Fruit fly (Drosophila melanogaster): ENCODE results near the gene CG32277.

CG32277 gene

dm6 chr3L:3251659-3252490 lies 46.6 kb upstream of the CG32277 start (continued):
- TF ChIP-seq CG9797 (GFP tag; optimal IDR thresholded peaks at IDR 0.05) (no peak), bsh (GFP tag; optimal IDR thresholded peaks at IDR 0.05) (peak in 1 of 2 experiments; percentile 2), lbe (GFP tag; optimal IDR thresholded peaks at IDR 0.05) (peak; percentile 60), Mes4 (GFP tag; optimal IDR thresholded peaks at IDR 0.05) (no peak), vnd (GFP tag; IDR thresholded peaks at IDR 0.05; ENCODE audit: partially characterized antibody) (no peak), CG4360 (GFP tag; IDR thresholded peaks at IDR 0.05) (no peak), gfzf (GFP tag; optimal IDR thresholded peaks at IDR 0.05) (no peak), CTCF (GFP tag; optimal IDR thresholded peaks at IDR 0.05) (peak; percentile 66), B-H2 (GFP tag; optimal IDR thresholded peaks at IDR 0.05) (no peak), hbn (GFP tag; IDR thresholded peaks at IDR 0.05; ENCODE audit: partially characterized antibody) (no peak), Eip74EF (GFP tag; optimal IDR thresholded peaks at IDR 0.05) (no peak), hb (GFP tag; IDR thresholded peaks at IDR 0.05; ENCODE audit: partially characterized antibody) (no peak), CG2875 (GFP tag; optimal IDR thresholded peaks at IDR 0.05) (no peak), Doc3 (GFP tag; IDR thresholded peaks at IDR 0.05; ENCODE audit: partially characterized antibody) (no peak), CG9609 (GFP tag; optimal IDR thresholded peaks at IDR 0.05) (no peak), CG30431 (GFP tag; optimal IDR thresholded peaks at IDR 0.05) (no peak), CG17612 (GFP tag; IDR thresholded peaks at IDR 0.05) (no peak), CG9215 (GFP tag; IDR thresholded peaks at IDR 0.05) (no peak), ranshi (GFP tag; IDR thresholded peaks at IDR 0.05) (no peak), Kr (GFP tag; optimal IDR thresholded peaks at IDR 0.05) (no peak), CG3995 (GFP tag; optimal IDR thresholded peaks at IDR 0.05) (no peak), tx (GFP tag; optimal IDR thresholded peaks at IDR 0.05) (no peak), pzg (GFP tag; optimal IDR thresholded peaks at IDR 0.05) (no peak), ase (GFP tag; IDR thresholded peaks at IDR 0.05) (no peak), CG4617 (GFP tag; optimal IDR thresholded peaks at IDR 0.05; ENCODE audit: borderline replicate concordance) (no peak), Nf-YB (GFP tag; optimal IDR thresholded peaks at IDR 0.05) (no peak), bab2 (GFP tag; optimal IDR thresholded peaks at IDR 0.05) (no peak), bbx (GFP tag; IDR thresholded peaks at IDR 0.05; ENCODE audit: partially characterized antibody) (no peak), ham (GFP tag; IDR thresholded peaks at IDR 0.05) (no peak), CG6654 (GFP tag; optimal IDR thresholded peaks at IDR 0.05) (no peak), CG10654 (GFP tag; optimal IDR thresholded peaks at IDR 0.05) (no peak), HmgD (GFP tag; optimal IDR thresholded peaks at IDR 0.05) (no peak), dmrt99B (tag; optimal IDR thresholded peaks at IDR 0.05) (peak; percentile 0), D19A (tag; optimal IDR thresholded peaks at IDR 0.05) (no peak), slbo (GFP tag; IDR thresholded peaks at IDR 0.05) (peak; percentile 56; the same call in 1 of the 2 replicates), corto (GFP tag; optimal IDR thresholded peaks at IDR 0.05) (peak; percentile 64), CG42726 (GFP tag; IDR thresholded peaks at IDR 0.05; ENCODE audit: partially characterized antibody) (no peak), Adf1 (GFP tag; IDR thresholded peaks at IDR 0.05) (no peak), CG4854 (GFP tag; optimal IDR thresholded peaks at IDR 0.05) (no peak), sens (GFP tag) (peak; percentile 45), otp (GFP tag; IDR thresholded peaks at IDR 0.05) (no peak), ATbp (GFP tag; optimal IDR thresholded peaks at IDR 0.05) (no peak), CG1602 (GFP tag; optimal IDR thresholded peaks at IDR 0.05) (no peak), CG10959 (GFP tag; IDR thresholded peaks at IDR 0.05) (no peak), knrl (GFP tag; IDR thresholded peaks at IDR 0.05; ENCODE audit: partially characterized antibody) (peak; percentile 30; the same call in 1 of the 3 replicates), BtbVII (GFP tag; optimal IDR thresholded peaks at IDR 0.05) (no peak), h (optimal IDR thresholded peaks at IDR 0.05) (no peak), cg (GFP tag; optimal IDR thresholded peaks at IDR 0.05) (no peak), CG18599 (GFP tag; optimal IDR thresholded peaks at IDR 0.05) (no peak)

All from whole organism, embryonic.